Fruit fly (Drosophila melanogaster) whole organism, prepupa: ENCODE data around the gene lectin-30A.
A peak's percentile ranks its signal among the peaks of the same experiment; 100 is the strongest.

Experiments used
- Blimp-1 ChIP-seq: fragments of 200-800 bp; sonication (Bioruptor generic); optimal IDR thresholded peaks from 3 replicates; lab custom pipeline; 2017; ENCODE audit warnings: missing biosample characterization, missing genetic modification characterization, mild to moderate bottlenecking, moderate library complexity, missing genetic modification reagents
- CG10669 ChIP-seq: fragments of 200-800 bp; sonication (Bioruptor generic); optimal IDR thresholded peaks from 3 replicates; lab custom pipeline; 2018; ENCODE audit warnings: missing biosample characterization, mild to moderate bottlenecking, missing genetic modification characterization, moderate library complexity
- CG11762 ChIP-seq: fragments of 200-800 bp; sonication (Bioruptor generic); optimal IDR thresholded peaks from 3 replicates; lab custom pipeline; 2016; ENCODE audit warnings: missing biosample characterization, missing genetic modification characterization; ENCODE audit not compliant: insufficient read depth
- CG11902 ChIP-seq: fragments of 200-800 bp; sonication (Bioruptor generic); optimal IDR thresholded peaks from 3 replicates; lab custom pipeline; 2016; ENCODE audit warnings: missing biosample characterization, missing genetic modification characterization
- CG16779 ChIP-seq: fragments of 200-800 bp; sonication (Bioruptor generic); optimal IDR thresholded peaks from 3 replicates; lab custom pipeline; 2017; ENCODE audit warnings: missing biosample characterization, mild to moderate bottlenecking, missing genetic modification characterization
- CG3032 ChIP-seq: fragments of 200-800 bp; optimal IDR thresholded peaks from 2 replicates; lab custom pipeline; 2019; ENCODE audit warnings: missing biosample characterization, mild to moderate bottlenecking, missing genetic modification characterization, moderate library complexity
- CG31627 ChIP-seq: fragments of 200-800 bp; sonication (Bioruptor generic); optimal IDR thresholded peaks from 3 replicates; lab custom pipeline; 2016; ENCODE audit warnings: missing biosample characterization, missing genetic modification characterization
- CG32006 ChIP-seq: fragments of 200-800 bp; sonication (Bioruptor generic); optimal IDR thresholded peaks from 3 replicates; lab custom pipeline; 2017; ENCODE audit warnings: missing biosample characterization, mild to moderate bottlenecking, missing genetic modification characterization
- CG34406 ChIP-seq: fragments of 200-800 bp; sonication (Bioruptor generic); optimal IDR thresholded peaks from 3 replicates; lab custom pipeline; 2016; ENCODE audit warnings: missing biosample characterization, missing genetic modification characterization
- CG3919 ChIP-seq: fragments of 200-800 bp; sonication (Bioruptor generic); optimal IDR thresholded peaks from 3 replicates; lab custom pipeline; 2016; ENCODE audit warnings: missing biosample characterization, missing genetic modification characterization
- CG6163 ChIP-seq: fragments of 200-800 bp; sonication (Bioruptor generic); IDR thresholded peaks from 3 replicates; pipeline ENCODE4 v1.3.6; 2022; ENCODE audit warnings: missing biosample characterization, missing genetic modification characterization
- CG6276 ChIP-seq: fragments of 200-800 bp; sonication (Bioruptor generic); optimal IDR thresholded peaks from 2 replicates; lab custom pipeline; 2017; ENCODE audit warnings: missing biosample characterization, mild to moderate bottlenecking, missing genetic modification characterization
- CG6792 ChIP-seq: fragments of 200-800 bp; sonication (Bioruptor generic); optimal IDR thresholded peaks from 3 replicates; lab custom pipeline; 2016; ENCODE audit warnings: missing biosample characterization, missing genetic modification characterization
- CG6808 ChIP-seq: fragments of 200-800 bp; sonication (Bioruptor generic); optimal IDR thresholded peaks from 3 replicates; lab custom pipeline; 2017; ENCODE audit warnings: missing biosample characterization, missing genetic modification characterization, mild to moderate bottlenecking, moderate library complexity, missing genetic modification reagents
- CG6854 ChIP-seq: fragments of 200-800 bp; sonication (Bioruptor generic); optimal IDR thresholded peaks from 2 replicates; lab custom pipeline; 2017; ENCODE audit warnings: missing biosample characterization, mild to moderate bottlenecking, missing genetic modification characterization
- CG7368 ChIP-seq: fragments of 200-800 bp; sonication (Bioruptor generic); optimal IDR thresholded peaks from 3 replicates; lab custom pipeline; 2016; ENCODE audit warnings: missing biosample characterization, missing genetic modification characterization
- CG8119 ChIP-seq: fragments of 200-800 bp; sonication (Bioruptor generic); IDR thresholded peaks from 3 replicates; pipeline ENCODE4 v1.3.6; 2022; ENCODE audit warnings: missing biosample characterization, missing genetic modification characterization
- CG8632 ChIP-seq: fragments of 200-800 bp; sonication (Bioruptor generic); optimal IDR thresholded peaks from 3 replicates; lab custom pipeline; 2016; ENCODE audit warnings: missing biosample characterization, missing genetic modification characterization
- CG9139 ChIP-seq: fragments of 200-800 bp; sonication (Bioruptor generic); optimal IDR thresholded peaks from 3 replicates; lab custom pipeline; 2017; ENCODE audit warnings: missing biosample characterization, mild to moderate bottlenecking, missing genetic modification characterization
- Eip75B ChIP-seq: fragments of 200-800 bp; sonication (Bioruptor generic); optimal IDR thresholded peaks from 3 replicates; lab custom pipeline; 2016; ENCODE audit warnings: missing biosample characterization, missing genetic modification characterization
- Eip78C ChIP-seq: fragments of 200-800 bp; sonication (Bioruptor generic); peaks from one replicate; lab custom pipeline; 2016; ENCODE audit warnings: missing biosample characterization, missing genetic modification characterization
- Ets21C ChIP-seq: fragments of 200-800 bp; sonication (Bioruptor generic); optimal IDR thresholded peaks from 3 replicates; lab custom pipeline; 2016; ENCODE audit warnings: missing biosample characterization, missing genetic modification characterization
- Ets96B ChIP-seq: fragments of 200-800 bp; optimal IDR thresholded peaks from 2 replicates; lab custom pipeline; 2019; ENCODE audit warnings: missing biosample characterization, mild to moderate bottlenecking, missing genetic modification characterization, moderate library complexity
- Gug ChIP-seq: fragments of 200-800 bp; sonication (Bioruptor generic); IDR thresholded peaks from 2 replicates; pipeline ENCODE4 v1.3.6; 2022; ENCODE audit warnings: missing biosample characterization, missing genetic modification characterization
- Hr38 ChIP-seq: sonication (Bioruptor generic); optimal IDR thresholded peaks from 2 replicates; lab custom pipeline; 2016; ENCODE audit warnings: missing biosample characterization, missing genetic modification characterization
- Hr4 ChIP-seq: fragments of 200-800 bp; sonication (Bioruptor generic); optimal IDR thresholded peaks from 3 replicates; lab custom pipeline; 2016; ENCODE audit warnings: missing biosample characterization, missing genetic modification characterization
- Lpt ChIP-seq: fragments of 200-800 bp; sonication (Bioruptor generic); optimal IDR thresholded peaks from 3 replicates; lab custom pipeline; 2016; ENCODE audit warnings: missing biosample characterization, missing genetic modification characterization
- Met ChIP-seq: fragments of 200-800 bp; sonication (Bioruptor generic); optimal IDR thresholded peaks from 3 replicates; lab custom pipeline; 2016; ENCODE audit warnings: missing biosample characterization, missing genetic modification characterization
- Sox15 ChIP-seq: fragments of 200-800 bp; sonication (Bioruptor generic); optimal IDR thresholded peaks from 3 replicates; lab custom pipeline; 2016; ENCODE audit warnings: missing biosample characterization, missing genetic modification characterization
- achi ChIP-seq: fragments of 200-800 bp; sonication (Bioruptor generic); optimal IDR thresholded peaks from 3 replicates; lab custom pipeline; 2016; ENCODE audit warnings: missing biosample characterization, missing genetic modification characterization
- acj6 ChIP-seq: fragments of 200-800 bp; sonication (Bioruptor generic); optimal IDR thresholded peaks from 3 replicates; lab custom pipeline; 2016; ENCODE audit warnings: missing biosample characterization, missing genetic modification characterization
- cyc ChIP-seq: fragments of 200-800 bp; sonication (Bioruptor generic); optimal IDR thresholded peaks from 3 replicates; lab custom pipeline; 2016; ENCODE audit warnings: missing biosample characterization, missing genetic modification characterization
- dac ChIP-seq: fragments of 200-800 bp; sonication (Bioruptor generic); optimal IDR thresholded peaks from 2 replicates; lab custom pipeline; 2017; ENCODE audit warnings: missing biosample characterization, mild to moderate bottlenecking, missing genetic modification characterization
- dsx ChIP-seq: fragments of 200-800 bp; optimal IDR thresholded peaks from 3 replicates; lab custom pipeline; 2019; ENCODE audit warnings: missing biosample characterization, mild to moderate bottlenecking, missing genetic modification characterization, moderate library complexity; ENCODE audit not compliant: poor library complexity, severe bottlenecking
- esn ChIP-seq: fragments of 200-800 bp; sonication (Bioruptor generic); optimal IDR thresholded peaks from 2 replicates; lab custom pipeline; 2016; ENCODE audit warnings: missing biosample characterization, mild to moderate bottlenecking, missing genetic modification characterization, moderate library complexity
- fd59A ChIP-seq: fragments of 200-800 bp; sonication (Bioruptor generic); optimal IDR thresholded peaks from 2 replicates; lab custom pipeline; 2017; ENCODE audit warnings: missing biosample characterization, mild to moderate bottlenecking, missing genetic modification characterization, missing genetic modification reagents
- fd85E ChIP-seq: fragments of 200-800 bp; sonication (Bioruptor generic); optimal IDR thresholded peaks from 3 replicates; lab custom pipeline; 2016; ENCODE audit warnings: missing biosample characterization, missing genetic modification characterization
- fkh ChIP-seq: fragments of 200-800 bp; sonication (Bioruptor generic); optimal IDR thresholded peaks from 3 replicates; lab custom pipeline; 2017; ENCODE audit warnings: missing biosample characterization, mild to moderate bottlenecking, missing genetic modification characterization, moderate library complexity
- lz ChIP-seq: fragments of 200-800 bp; sonication (Bioruptor generic); optimal IDR thresholded peaks from 3 replicates; lab custom pipeline; 2016; ENCODE audit warnings: missing biosample characterization, missing genetic modification characterization
- net ChIP-seq: fragments of 200-800 bp; sonication (Bioruptor generic); optimal IDR thresholded peaks from 3 replicates; lab custom pipeline; 2016; ENCODE audit warnings: missing biosample characterization, missing genetic modification characterization
- pdm3 ChIP-seq: fragments of 200-800 bp; sonication (Bioruptor generic); optimal IDR thresholded peaks from 3 replicates; lab custom pipeline; 2016; ENCODE audit warnings: missing biosample characterization, missing genetic modification characterization
- salr ChIP-seq, 2 experiments: fragments of 200-800 bp; sonication (Bioruptor generic); optimal IDR thresholded peaks; 3 replicates each; lab custom pipeline; 2016 to 2018; ENCODE audit warnings: missing biosample characterization in 2 of 2, missing genetic modification characterization in 2 of 2, mild to moderate bottlenecking in 1 of 2
- spab ChIP-seq: fragments of 200-800 bp; sonication (Bioruptor generic); optimal IDR thresholded peaks from 2 replicates; lab custom pipeline; 2017; ENCODE audit warnings: missing biosample characterization, mild to moderate bottlenecking, missing genetic modification characterization, missing genetic modification reagents
- svp ChIP-seq: fragments of 200-800 bp; sonication (Bioruptor generic); peaks from one replicate; lab custom pipeline; 2016; ENCODE audit warnings: missing biosample characterization, missing genetic modification characterization
- topi ChIP-seq: fragments of 200-800 bp; sonication (Bioruptor generic); optimal IDR thresholded peaks from 3 replicates; lab custom pipeline; 2016; ENCODE audit warnings: missing biosample characterization, missing genetic modification characterization
- vri ChIP-seq: fragments of 200-800 bp; sonication (Bioruptor generic); optimal IDR thresholded peaks from 3 replicates; lab custom pipeline; 2016; ENCODE audit warnings: missing biosample characterization, mild to moderate bottlenecking, missing genetic modification characterization

The lectin-30A gene

DNA sequence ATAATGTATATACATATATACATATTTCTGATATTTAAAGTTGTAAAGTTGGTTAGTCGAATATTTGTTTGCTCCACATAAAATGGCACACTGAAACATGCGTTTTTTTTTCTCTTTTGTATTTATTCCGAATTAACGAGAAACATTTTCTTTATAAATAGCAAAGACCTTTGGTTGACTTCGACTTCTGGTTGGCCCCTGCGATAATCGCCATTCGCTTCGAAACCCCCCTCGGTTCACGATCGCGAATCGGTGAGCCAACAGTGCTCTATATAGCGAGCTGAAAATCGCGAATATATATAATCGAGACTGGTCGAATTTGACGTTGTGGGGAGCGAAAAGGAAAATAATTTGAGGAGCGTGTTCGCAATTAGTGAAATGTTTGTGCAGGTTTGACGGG lies 38.8 kb downstream of the lectin-30A start:
- TF ChIP-seq fd59A (no peak), svp (GFP tag; lab: Kevin White, UChicago) (peak; percentile 99)

DNA sequence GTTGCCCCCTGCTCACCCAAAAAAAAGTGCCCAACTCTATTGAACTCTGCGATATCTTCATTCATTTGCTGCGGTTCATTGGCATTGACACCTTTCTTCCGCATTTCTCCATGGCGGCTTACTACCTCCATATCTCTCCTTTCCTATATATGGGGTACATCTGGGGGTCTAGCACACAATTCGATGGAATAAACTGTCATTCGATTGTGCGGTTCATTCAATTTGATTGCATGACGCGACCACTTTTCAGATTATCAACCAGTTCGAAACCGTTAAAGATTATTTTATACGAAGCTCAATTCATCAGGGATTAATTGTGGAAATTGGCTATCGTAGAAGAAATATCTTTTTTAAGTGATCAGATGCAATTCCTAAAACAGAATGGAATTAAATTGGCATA lies 41.0 kb downstream of the lectin-30A start:
- TF ChIP-seq vri (peak; percentile 21), svp (GFP tag; lab: Kevin White, UChicago) (peak; percentile 92), Met (no peak)

dm6 chr2L:9210864-9211701 lies 43.6 kb downstream of the lectin-30A start:
- TF ChIP-seq svp (GFP tag; lab: Kevin White, UChicago), result peak; percentile 98
- peak; percentile 89 for TF ChIP-seq Ets21C (GFP tag; lab: Kevin White, UChicago)
- peak; percentile 94 for TF ChIP-seq CG34406 (GFP tag; lab: Kevin White, UChicago)
- peak; percentile 24 for TF ChIP-seq dac
- peak; percentile 88 for TF ChIP-seq CG6808 (GFP tag; lab: Kevin White, UChicago)
- TF ChIP-seq CG7368 (GFP tag; lab: Kevin White, UChicago), result peak; percentile 83
- peak; percentile 99 for TF ChIP-seq Eip78C (GFP tag; lab: Kevin White, UChicago)
- TF ChIP-seq topi (GFP tag; lab: Kevin White, UChicago), result peak; percentile 98
- TF ChIP-seq CG31627 (GFP tag; lab: Kevin White, UChicago), result peak; percentile 96
- peak; percentile 84 for TF ChIP-seq CG11902 (GFP tag; lab: Kevin White, UChicago)
- peak; percentile 83 for TF ChIP-seq CG32006 (GFP tag; lab: Kevin White, UChicago)
- TF ChIP-seq CG10669 (GFP tag; lab: Kevin White, UChicago), result peak; percentile 89
- peak; percentile 79 for TF ChIP-seq fd59A
- peak; percentile 83 for TF ChIP-seq CG11762 (GFP tag; lab: Kevin White, UChicago)
- TF ChIP-seq CG16779, result peak; percentile 86
- peak; percentile 29 for TF ChIP-seq fd85E (GFP tag; lab: Kevin White, UChicago)
- TF ChIP-seq Hr4 (GFP tag; lab: Kevin White, UChicago), result peak; percentile 49
- peak; percentile 87 for TF ChIP-seq achi (GFP tag; lab: Kevin White, UChicago)
- peak; percentile 78 for TF ChIP-seq CG9139 (GFP tag; lab: Kevin White, UChicago)
- TF ChIP-seq CG8632 (GFP tag; lab: Kevin White, UChicago), result peak; percentile 95
- peak; percentile 92 for TF ChIP-seq Ets96B (tag; lab: Kevin White, UChicago)
- TF ChIP-seq Gug (GFP tag; lab: Robert Waterston, UW), result peak; percentile 64
- peak; percentile 64; the same call in 1 of the 3 replicates for TF ChIP-seq CG6163 (GFP tag; lab: Robert Waterston, UW)
- TF ChIP-seq Hr38 (GFP tag; lab: Kevin White, UChicago), result no peak
- peak; percentile 90 for TF ChIP-seq pdm3
- peak; percentile 96 for TF ChIP-seq cyc (GFP tag; lab: Kevin White, UChicago)
- peak; percentile 77 for TF ChIP-seq Eip75B (GFP tag; lab: Kevin White, UChicago)
- peak; percentile 98 for TF ChIP-seq esn (GFP tag; lab: Kevin White, UChicago)
- TF ChIP-seq lz (GFP tag; lab: Kevin White, UChicago), result peak; percentile 91
- TF ChIP-seq CG6276 (GFP tag; lab: Kevin White, UChicago), result peak; percentile 85
- TF ChIP-seq CG3032, result peak; percentile 86
- TF ChIP-seq CG6792 (GFP tag; lab: Kevin White, UChicago), result peak; percentile 92
- TF ChIP-seq Lpt (GFP tag; lab: Kevin White, UChicago), result peak; percentile 75
- TF ChIP-seq Met, result peak; percentile 98
- TF ChIP-seq CG8119 (GFP tag; lab: Robert Waterston, UW), result peak; percentile 84
- TF ChIP-seq CG6854 (GFP tag; lab: Kevin White, UChicago), result peak; percentile 94
- TF ChIP-seq acj6 (GFP tag; lab: Kevin White, UChicago), result peak; percentile 94
- TF ChIP-seq salr (GFP tag; optimal IDR thresholded peaks at IDR 0.05; lab: Kevin White, UChicago), result peak; percentile 37 to 91
- TF ChIP-seq CG3919 (GFP tag; lab: Kevin White, UChicago), result peak; percentile 91
- TF ChIP-seq fkh (GFP tag; lab: Kevin White, UChicago), result peak; percentile 65
- peak; percentile 85 for TF ChIP-seq Sox15 (GFP tag; lab: Kevin White, UChicago)
- TF ChIP-seq Blimp-1 (GFP tag; lab: Kevin White, UChicago), result peak; percentile 95
- peak; percentile 83 for TF ChIP-seq net (GFP tag; lab: Kevin White, UChicago)
- peak; percentile 91 for TF ChIP-seq spab (GFP tag; lab: Kevin White, UChicago)
- TF ChIP-seq dsx (GFP tag; lab: Kevin White, UChicago), result peak; percentile 90
